Worm (Caenorhabditis elegans): ENCODE measurements around the gene F22F4.5.

Gene F22F4.5

ce11 chrX:5943908-5944307 lies 48.8 kb downstream of the F22F4.5 start:
- TF ChIP-seq npax-4 (tag; optimal IDR thresholded peaks at IDR 0.05) (no peak), ceh-24 (tag; optimal IDR thresholded peaks at IDR 0.05) (no peak), ceh-9 (tag; optimal IDR thresholded peaks at IDR 0.05) (no peak), hlh-8 (tag; optimal IDR thresholded peaks at IDR 0.05) (no peak), hlh-15 (tag; optimal IDR thresholded peaks at IDR 0.05) (no peak), K09A11.1 (tag; optimal IDR thresholded peaks at IDR 0.05; ENCODE audit: insufficient read depth) (no peak), hlh-6 (tag; optimal IDR thresholded peaks at IDR 0.05) (no peak), odd-2 (tag; optimal IDR thresholded peaks at IDR 0.05) (no peak), hlh-13 (GFP tag; optimal IDR thresholded peaks at IDR 0.05) (no peak), ets-4 (tag; optimal IDR thresholded peaks at IDR 0.05) (no peak), fkh-10 (GFP tag; optimal IDR thresholded peaks at IDR 0.05) (no peak), sdc-2 (tag; optimal IDR thresholded peaks at IDR 0.05) (no peak), C38D4.7 (GFP tag; optimal IDR thresholded peaks at IDR 0.05) (no peak), ceh-6 (GFP tag; optimal IDR thresholded peaks at IDR 0.05) (no peak), ttx-3 (tag; optimal IDR thresholded peaks at IDR 0.05) (no peak), unc-55 (GFP tag; optimal IDR thresholded peaks at IDR 0.05) (no peak), ahr-1 (tag; optimal IDR thresholded peaks at IDR 0.05) (no peak)

ce11 chrX:5942171-5942570 lies 50.5 kb downstream of the F22F4.5 start:
- TF ChIP-seq T23F11.4 (GFP tag; optimal IDR thresholded peaks at IDR 0.05) (no peak), ceh-18 (tag; optimal IDR thresholded peaks at IDR 0.05) (peak; percentile 78)
